Worm (Caenorhabditis elegans) whole organism, early embryonic: Measurements from ENCODE around the gene rnh-1.1.

Source experiments
- B0310.2 ChIP-seq: sonication (generic microtip); optimal IDR thresholded peaks from 2 replicates; lab custom pipeline; 2016; ENCODE audit warnings: mild to moderate bottlenecking, missing genetic modification characterization, missing compliant biosample characterization
- F13C5.2 ChIP-seq: sonication (generic microtip); optimal IDR thresholded peaks from 2 replicates; lab custom pipeline; 2017; ENCODE audit warnings: mild to moderate bottlenecking, missing genetic modification characterization, inconsistent platforms, missing compliant biosample characterization
- aly-1 ChIP-seq: sonication (generic microtip); optimal IDR thresholded peaks from 2 replicates; lab custom pipeline; 2016; ENCODE audit warnings: missing genetic modification characterization, missing compliant biosample characterization
- ama-1 ChIP-seq: fragments of 150-350 bp; optimal IDR thresholded peaks from 2 replicates; lab custom pipeline; 2014
- ceh-13 ChIP-seq: fragments of 200-800 bp; sonication (Bioruptor generic); optimal IDR thresholded peaks from 2 replicates; lab custom pipeline; 2018; ENCODE audit warnings: mild to moderate bottlenecking, missing genetic modification characterization, missing compliant biosample characterization
- ceh-36 ChIP-seq: sonication (generic microtip); optimal IDR thresholded peaks from 2 replicates; lab custom pipeline; 2016; ENCODE audit warnings: missing genetic modification characterization, inconsistent platforms, missing compliant biosample characterization
- ets-7 ChIP-seq: sonication (generic microtip); optimal IDR thresholded peaks from 2 replicates; lab custom pipeline; 2016; ENCODE audit warnings: missing genotype, missing genetic modification characterization, missing compliant biosample characterization
- flt-1 ChIP-seq: fragments of 200-800 bp; sonication (Bioruptor generic); IDR thresholded peaks from 2 replicates; pipeline ENCODE4 v1.3.6; 2022; ENCODE audit warnings: missing genetic modification characterization, missing compliant biosample characterization
- hmbx-1 ChIP-seq: sonication (generic microtip); optimal IDR thresholded peaks from 2 replicates; lab custom pipeline; 2016; ENCODE audit warnings: mild to moderate bottlenecking, missing genetic modification characterization, missing compliant biosample characterization
- hmg-4 ChIP-seq: fragments of 200-800 bp; sonication (Bioruptor generic); optimal IDR thresholded peaks from 2 replicates; lab custom pipeline; 2018; ENCODE audit warnings: mild to moderate bottlenecking, missing genetic modification characterization, missing compliant biosample characterization
- hnd-1 ChIP-seq: sonication (generic microtip); optimal IDR thresholded peaks from 2 replicates; lab custom pipeline; 2016; ENCODE audit warnings: missing genetic modification characterization, missing compliant biosample characterization
- pes-1 ChIP-seq: fragments of 200-800 bp; sonication (Bioruptor generic); IDR thresholded peaks from 2 replicates; pipeline ENCODE4 v1.3.6; 2022; ENCODE audit warnings: missing genetic modification reagents, missing genetic modification characterization, missing compliant biosample characterization
- scrt-1 ChIP-seq: fragments of 200-800 bp; sonication (Bioruptor generic); IDR thresholded peaks from 2 replicates; pipeline ENCODE4 v1.3.6; 2022; ENCODE audit warnings: missing genetic modification characterization, missing compliant biosample characterization
- sea-1 ChIP-seq: fragments of 200-800 bp; sonication (Bioruptor generic); conservative IDR thresholded peaks from 2 replicates; pipeline ENCODE4 v1.3.6; 2022; ENCODE audit warnings: missing genetic modification characterization, missing compliant biosample characterization
- tbx-11 ChIP-seq: fragments of 200-800 bp; sonication (Bioruptor generic); IDR thresholded peaks from 2 replicates; pipeline ENCODE4 v1.3.6; 2022; ENCODE audit warnings: missing genetic modification characterization, missing compliant biosample characterization
- tbx-37 ChIP-seq: fragments of 200-800 bp; sonication (Bioruptor generic); conservative IDR thresholded peaks from 2 replicates; pipeline ENCODE4 v1.3.6; 2022; ENCODE audit warnings: missing genetic modification reagents, missing genetic modification characterization, missing compliant biosample characterization
- tra-4 ChIP-seq: sonication (generic microtip); optimal IDR thresholded peaks from 2 replicates; lab custom pipeline; 2017; ENCODE audit warnings: missing genetic modification characterization, missing compliant biosample characterization

rnh-1.1 gene

ce11 chrII:7529078-7529683, 3.6 kb downstream of the rnh-1.1 start, which contains the start of gene ZK1290.5:
Gene ZK1290.5 (plus strand): TSS chrII:7529643.
- TF ChIP-seq hnd-1 (tag; lab: Kevin White, UChicago) (no peak), ceh-36 (tag; lab: Kevin White, UChicago) (no peak), ama-1 (lab: Kevin White, UChicago) (no peak), pes-1 (GFP tag; lab: Robert Waterston, UW) (no peak), F13C5.2 (tag; lab: Kevin White, UChicago) (no peak), aly-1 (no peak), ets-7 (tag; lab: Kevin White, UChicago) (no peak)

ce11 chrII:7530944-7531343, 5.4 kb downstream of the rnh-1.1 start, which contains the start of gene wrt-1:
Gene wrt-1 (plus strand): TSS chrII:7530996.
- TF ChIP-seq hnd-1 (tag; lab: Kevin White, UChicago): no peak
- TF ChIP-seq sea-1 (GFP tag; lab: Robert Waterston, UW): no peak
- no peak for TF ChIP-seq ceh-13
- TF ChIP-seq ceh-36 (tag; lab: Kevin White, UChicago): no peak
- no peak for TF ChIP-seq tbx-37 (GFP tag; lab: Robert Waterston, UW)
- no peak for TF ChIP-seq flt-1
- TF ChIP-seq B0310.2 (tag; lab: Kevin White, UChicago): no peak
- no peak for TF ChIP-seq hmbx-1
- no peak for TF ChIP-seq ets-7 (tag; lab: Kevin White, UChicago)
- no peak for TF ChIP-seq tra-4 (tag; lab: Kevin White, UChicago)
- no peak for TF ChIP-seq aly-1
- TF ChIP-seq tbx-11 (GFP tag; lab: Robert Waterston, UW): no peak
- TF ChIP-seq F13C5.2 (tag; lab: Kevin White, UChicago): no peak
- no peak for TF ChIP-seq ama-1 (lab: Kevin White, UChicago)
- no peak for TF ChIP-seq scrt-1 (GFP tag; lab: Robert Waterston, UW)
- no peak for TF ChIP-seq hmg-4 (GFP tag; lab: Kevin White, UChicago)

ce11 chrII:7531478-7531877, 5.9 kb downstream of the rnh-1.1 start:
- TF ChIP-seq ceh-13: no peak
- no peak for TF ChIP-seq hmbx-1
- TF ChIP-seq flt-1: no peak
- TF ChIP-seq hmg-4 (GFP tag; lab: Kevin White, UChicago): no peak
- no peak for TF ChIP-seq F13C5.2 (tag; lab: Kevin White, UChicago)
- no peak for TF ChIP-seq pes-1 (GFP tag; lab: Robert Waterston, UW)
- TF ChIP-seq B0310.2 (tag; lab: Kevin White, UChicago): no peak
- TF ChIP-seq ama-1 (lab: Kevin White, UChicago): no peak
- TF ChIP-seq tra-4 (tag; lab: Kevin White, UChicago): no peak
- TF ChIP-seq ceh-36 (tag; lab: Kevin White, UChicago): no peak
- TF ChIP-seq scrt-1 (GFP tag; lab: Robert Waterston, UW): no peak
- no peak for TF ChIP-seq sea-1 (GFP tag; lab: Robert Waterston, UW)
- no peak for TF ChIP-seq tbx-37 (GFP tag; lab: Robert Waterston, UW)
- no peak for TF ChIP-seq hnd-1 (tag; lab: Kevin White, UChicago)
- no peak for TF ChIP-seq aly-1
- TF ChIP-seq ets-7 (tag; lab: Kevin White, UChicago): no peak
- TF ChIP-seq tbx-11 (GFP tag; lab: Robert Waterston, UW): no peak

- TF ChIP-seq tbx-11 (GFP tag; lab: Robert Waterston, UW) (no peak), aly-1 (no peak), hnd-1 (tag; lab: Kevin White, UChicago) (no peak), B0310.2 (tag; lab: Kevin White, UChicago) (no peak), sea-1 (GFP tag; lab: Robert Waterston, UW) (no peak), hmbx-1 (no peak), ceh-36 (tag; lab: Kevin White, UChicago) (no peak), hmg-4 (GFP tag; lab: Kevin White, UChicago) (no peak), pes-1 (GFP tag; lab: Robert Waterston, UW) (no peak), ets-7 (tag; lab: Kevin White, UChicago) (no peak), scrt-1 (GFP tag; lab: Robert Waterston, UW) (no peak)
Measured at ce11 chrII:7534369-7534768, 8.8 kb downstream of the rnh-1.1 start, which contains the start of gene wrt-10. Gene wrt-10 (minus strand): TSS chrII:7534563.

ce11 chrII:7534934-7535333, 9.4 kb downstream of the rnh-1.1 start, which contains the start of gene ZK1290.13:
Gene ZK1290.13 (plus strand): TSS chrII:7535006.
- TF ChIP-seq tra-4 (tag; lab: Kevin White, UChicago) (no peak), ama-1 (lab: Kevin White, UChicago) (no peak), tbx-37 (GFP tag; lab: Robert Waterston, UW) (no peak), ets-7 (tag; lab: Kevin White, UChicago) (no peak), B0310.2 (tag; lab: Kevin White, UChicago) (no peak), tbx-11 (GFP tag; lab: Robert Waterston, UW) (no peak), scrt-1 (GFP tag; lab: Robert Waterston, UW) (no peak), F13C5.2 (tag; lab: Kevin White, UChicago) (no peak), ceh-36 (tag; lab: Kevin White, UChicago) (no peak), aly-1 (no peak), sea-1 (GFP tag; lab: Robert Waterston, UW) (no peak), flt-1 (no peak), hmbx-1 (no peak), hmg-4 (GFP tag; lab: Kevin White, UChicago) (no peak), hnd-1 (tag; lab: Kevin White, UChicago) (no peak), ceh-13 (no peak), pes-1 (GFP tag; lab: Robert Waterston, UW) (no peak)

- TF ChIP-seq scrt-1 (GFP tag; lab: Robert Waterston, UW): no peak
- no peak for TF ChIP-seq tbx-11 (GFP tag; lab: Robert Waterston, UW)
- TF ChIP-seq flt-1: no peak
- no peak for TF ChIP-seq ama-1 (lab: Kevin White, UChicago)
Measured at ce11 chrII:7537603-7538230, 12.2 kb downstream of the rnh-1.1 start, which contains the start of gene nfi-1. Gene nfi-1 (plus strand): TSS chrII:7538180.
